Worm (Caenorhabditis elegans): ENCODE measurements around the gene nhr-3.

ce11 chrX:14568258-14568763, 10.0 kb downstream of the nhr-3 start:
- no peak for TF ChIP-seq nhr-237 (tag; optimal IDR thresholded peaks at IDR 0.05)
- no peak for TF ChIP-seq unc-62 (GFP tag; optimal IDR thresholded peaks at IDR 0.05)
- no peak for TF ChIP-seq nhr-76 (tag; optimal IDR thresholded peaks at IDR 0.05)
- no peak for TF ChIP-seq ztf-11 (tag; optimal IDR thresholded peaks at IDR 0.05)
- no peak for TF ChIP-seq unc-30 (tag; optimal IDR thresholded peaks at IDR 0.05)
- TF ChIP-seq efl-1 (optimal IDR thresholded peaks at IDR 0.05) = no peak
- no peak for TF ChIP-seq efl-1 (GFP tag; optimal IDR thresholded peaks at IDR 0.05 in 1 of 2)
- TF ChIP-seq dpl-1 (GFP tag; optimal IDR thresholded peaks at IDR 0.05) = no peak
- no peak for TF ChIP-seq rnt-1 (tag; optimal IDR thresholded peaks at IDR 0.05)
- no peak for TF ChIP-seq fos-1 (tag; optimal IDR thresholded peaks at IDR 0.05)
- no peak for TF ChIP-seq elt-3 (tag; optimal IDR thresholded peaks at IDR 0.05)
